Worm (Caenorhabditis elegans) whole organism, young adult: ENCODE results near the gene glb-32.

ENCODE experiments used
- B0336.3 ChIP-seq: fragments of 200-800 bp; sonication (Bioruptor generic); IDR thresholded peaks from 2 replicates; pipeline ENCODE4 v1.3.6; 2022; ENCODE audit warnings: missing genetic modification characterization, missing compliant biosample characterization
- C06A6.2 ChIP-seq: fragments of 200-800 bp; sonication (Bioruptor generic); conservative IDR thresholded peaks from 2 replicates; pipeline ENCODE4 v1.3.6; 2022; ENCODE audit warnings: missing genetic modification characterization, missing compliant biosample characterization
- F23B12.7 ChIP-seq: sonication (generic microtip); optimal IDR thresholded peaks from 2 replicates; lab custom pipeline; 2017; ENCODE audit warnings: missing genetic modification characterization, mild to moderate bottlenecking, missing compliant biosample characterization, antibody characterized with exemption, moderate library complexity; ENCODE audit not compliant: insufficient read depth
- F33H1.4 ChIP-seq: fragments of 200-800 bp; sonication (Bioruptor generic); IDR thresholded peaks from 2 replicates; pipeline ENCODE4 v1.3.6; 2022; ENCODE audit warnings: missing genetic modification reagents, missing genetic modification characterization, missing compliant biosample characterization
- T07F8.4 ChIP-seq: sonication (generic microtip); optimal IDR thresholded peaks from 2 replicates; lab custom pipeline; 2016; ENCODE audit warnings: mild to moderate bottlenecking, missing genetic modification characterization, moderate library complexity, missing compliant biosample characterization
- Y53F4B.3 ChIP-seq: fragments of 200-800 bp; sonication (Bioruptor generic); IDR thresholded peaks from 2 replicates; pipeline ENCODE4 v1.3.6; 2022; ENCODE audit warnings: missing genetic modification reagents, missing genetic modification characterization, missing compliant biosample characterization
- Y53G8AR.9 ChIP-seq: fragments of 200-800 bp; sonication (Bioruptor generic); conservative IDR thresholded peaks from 2 replicates; pipeline ENCODE4 v1.3.6; 2022; ENCODE audit warnings: missing genetic modification reagents, missing genetic modification characterization, missing compliant biosample characterization
- Y67H2A.10 ChIP-seq: fragments of 200-800 bp; sonication (Bioruptor generic); conservative IDR thresholded peaks from 2 replicates; pipeline ENCODE4 v1.3.6; 2022; ENCODE audit warnings: missing genetic modification reagents, missing genetic modification characterization, missing compliant biosample characterization
- akir-1 ChIP-seq: fragments of 200-800 bp; sonication (Bioruptor generic); optimal IDR thresholded peaks from 2 replicates; lab custom pipeline; 2018; ENCODE audit warnings: mild to moderate bottlenecking, missing genetic modification characterization, moderate library complexity, missing compliant biosample characterization
- aptf-3 ChIP-seq: fragments of 200-800 bp; sonication (Bioruptor generic); IDR thresholded peaks from 2 replicates; pipeline ENCODE4 v1.3.6; 2022; ENCODE audit warnings: missing genetic modification characterization, missing compliant biosample characterization
- atf-7 ChIP-seq: sonication (generic microtip); optimal IDR thresholded peaks from 2 replicates; lab custom pipeline; 2017; ENCODE audit warnings: mild to moderate bottlenecking, missing genetic modification characterization, missing compliant biosample characterization
- athp-1 ChIP-seq: sonication (generic microtip); optimal IDR thresholded peaks from 2 replicates; lab custom pipeline; 2017; ENCODE audit warnings: mild to moderate bottlenecking, missing genetic modification characterization, missing compliant biosample characterization
- attf-5 ChIP-seq: fragments of 200-800 bp; sonication (Bioruptor generic); optimal IDR thresholded peaks from 2 replicates; lab custom pipeline; 2018; ENCODE audit warnings: mild to moderate bottlenecking, missing genetic modification characterization, missing compliant biosample characterization
- bed-1 ChIP-seq: fragments of 200-800 bp; sonication (Bioruptor generic); IDR thresholded peaks from 2 replicates; pipeline ENCODE4 v1.3.6; 2022; ENCODE audit warnings: missing genetic modification reagents, missing genetic modification characterization, missing compliant biosample characterization
- bed-2 ChIP-seq: fragments of 200-800 bp; sonication (Bioruptor generic); IDR thresholded peaks from 2 replicates; pipeline ENCODE4 v1.3.6; 2022; ENCODE audit warnings: missing genetic modification reagents, missing genetic modification characterization, missing compliant biosample characterization
- ccch-3 ChIP-seq: fragments of 200-800 bp; sonication (Bioruptor generic); optimal IDR thresholded peaks from 2 replicates; lab custom pipeline; 2018; ENCODE audit warnings: mild to moderate bottlenecking, missing genetic modification characterization, missing compliant biosample characterization
- cebp-1 ChIP-seq, 2 experiments: fragments of 200-800 bp in 1 of 2; sonication (Bioruptor generic) in 1 of 2; sonication (generic microtip) in 1 of 2; IDR thresholded peaks in 1 of 2; optimal IDR thresholded peaks in 1 of 2; 2 replicates each; pipeline versions ENCODE4 v1.3.6 to Lab custom; 2017 to 2022; ENCODE audit warnings: missing compliant biosample characterization in 2 of 2, missing genetic modification characterization in 2 of 2, mild to moderate bottlenecking in 1 of 2, missing genetic modification reagents in 1 of 2, moderate library complexity in 1 of 2
- ceh-100 ChIP-seq: fragments of 200-800 bp; sonication (Bioruptor generic); IDR thresholded peaks from 2 replicates; pipeline ENCODE4 v1.3.6; 2022; ENCODE audit warnings: missing genetic modification reagents, missing genetic modification characterization, missing compliant biosample characterization
- ceh-40 ChIP-seq: fragments of 200-800 bp; sonication (Bioruptor generic); IDR thresholded peaks from 2 replicates; pipeline ENCODE4 v1.3.6; 2022; ENCODE audit warnings: missing genetic modification characterization, missing compliant biosample characterization
- chd-7 ChIP-seq: sonication (generic microtip); optimal IDR thresholded peaks from 2 replicates; lab custom pipeline; 2016; ENCODE audit warnings: mild to moderate bottlenecking, missing genetic modification characterization, moderate library complexity, missing compliant biosample characterization
- die-1 ChIP-seq: sonication (generic microtip); optimal IDR thresholded peaks from 2 replicates; lab custom pipeline; 2016; ENCODE audit warnings: missing genotype, mild to moderate bottlenecking, missing genetic modification characterization, missing compliant biosample characterization
- dox-1 ChIP-seq: fragments of 200-800 bp; sonication (Bioruptor generic); IDR thresholded peaks from 2 replicates; pipeline ENCODE4 v1.3.6; 2022; ENCODE audit warnings: missing genetic modification reagents, missing genetic modification characterization, missing compliant biosample characterization
- dpff-1 ChIP-seq: sonication (generic microtip); optimal IDR thresholded peaks from 2 replicates; lab custom pipeline; 2017; ENCODE audit warnings: mild to moderate bottlenecking, missing genetic modification characterization, missing compliant biosample characterization
- egl-18 ChIP-seq: fragments of 200-800 bp; sonication (Bioruptor generic); IDR thresholded peaks from 2 replicates; pipeline ENCODE4 v1.3.6; 2022; ENCODE audit warnings: missing genetic modification reagents, missing genetic modification characterization, missing compliant biosample characterization
- egl-44 ChIP-seq: fragments of 200-800 bp; sonication (Bioruptor generic); IDR thresholded peaks from 2 replicates; pipeline ENCODE4 v1.3.6; 2022; ENCODE audit warnings: missing genetic modification reagents, missing genetic modification characterization, missing compliant biosample characterization
- hlh-12 ChIP-seq: sonication (generic microtip); optimal IDR thresholded peaks from 2 replicates; lab custom pipeline; 2016; ENCODE audit warnings: missing genetic modification characterization, missing compliant biosample characterization
- hsf-1 ChIP-seq: fragments of 200-800 bp; sonication (Bioruptor generic); IDR thresholded peaks from 2 replicates; pipeline ENCODE4 v1.3.6; 2022; ENCODE audit warnings: missing genetic modification reagents, missing genetic modification characterization, missing compliant biosample characterization
- lag-1 ChIP-seq: fragments of 200-800 bp; sonication (Bioruptor generic); IDR thresholded peaks from 2 replicates; pipeline ENCODE4 v1.3.6; 2022; ENCODE audit warnings: missing genetic modification reagents, missing genetic modification characterization, missing compliant biosample characterization
- let-526 ChIP-seq: fragments of 200-800 bp; sonication (Bioruptor generic); IDR thresholded peaks from 2 replicates; pipeline ENCODE4 v1.3.6; 2022; ENCODE audit warnings: missing genetic modification reagents, missing genetic modification characterization, missing compliant biosample characterization
- let-607 ChIP-seq, 2 experiments: fragments of 200-800 bp in 1 of 2; sonication (Bioruptor generic) in 1 of 2; sonication (generic microtip) in 1 of 2; optimal IDR thresholded peaks; 2 replicates each; lab custom pipeline; 2016 to 2018; ENCODE audit warnings: mild to moderate bottlenecking in 2 of 2, missing compliant biosample characterization in 2 of 2, missing genetic modification characterization in 2 of 2, moderate library complexity in 2 of 2, missing genotype in 1 of 2
- lin-54 ChIP-seq: fragments of 200-800 bp; sonication (Bioruptor generic); optimal IDR thresholded peaks from 2 replicates; lab custom pipeline; 2018; ENCODE audit warnings: mild to moderate bottlenecking, missing genetic modification characterization, missing compliant biosample characterization
- madf-3 ChIP-seq: fragments of 200-800 bp; sonication (Bioruptor generic); IDR thresholded peaks from 2 replicates; pipeline ENCODE4 v1.3.6; 2022; ENCODE audit warnings: missing genetic modification reagents, missing genetic modification characterization, missing compliant biosample characterization
- madf-8 ChIP-seq: fragments of 200-800 bp; sonication (Bioruptor generic); conservative IDR thresholded peaks from 2 replicates; pipeline ENCODE4 v1.3.6; 2022; ENCODE audit warnings: missing genetic modification reagents, missing genetic modification characterization, missing compliant biosample characterization
- nfya-1 ChIP-seq: sonication (generic microtip); optimal IDR thresholded peaks from 2 replicates; lab custom pipeline; 2017; ENCODE audit warnings: antibody characterized with exemption, missing compliant biosample characterization, missing genetic modification characterization, borderline replicate concordance; ENCODE audit not compliant: insufficient read depth
- nhr-80 ChIP-seq: sonication (generic microtip); optimal IDR thresholded peaks from 2 replicates; lab custom pipeline; 2016; ENCODE audit warnings: missing genetic modification characterization, missing compliant biosample characterization
- nhr-90 ChIP-seq: sonication (generic microtip); optimal IDR thresholded peaks from 2 replicates; lab custom pipeline; 2016; ENCODE audit warnings: missing genotype, mild to moderate bottlenecking, missing genetic modification characterization, missing compliant biosample characterization
- rpc-1 ChIP-seq, 2 experiments: fragments of 150-350 bp in 1 of 2; sonication (generic microtip) in 1 of 2; optimal IDR thresholded peaks; 2 replicates each; lab custom pipeline; 2014 to 2018; ENCODE audit warnings: missing biosample characterization in 1 of 2, missing genetic modification characterization in 1 of 2, missing genetic modification reagents in 1 of 2, missing genotype in 1 of 2
- sea-2 ChIP-seq: fragments of 200-800 bp; sonication (Bioruptor generic); IDR thresholded peaks from 2 replicates; pipeline ENCODE4 v1.3.6; 2022; ENCODE audit warnings: missing genetic modification characterization, missing compliant biosample characterization
- snpc-3.4 ChIP-seq: sonication (generic microtip); optimal IDR thresholded peaks from 2 replicates; lab custom pipeline; 2017; ENCODE audit warnings: missing genetic modification characterization, mild to moderate bottlenecking, missing compliant biosample characterization, antibody characterized with exemption, moderate library complexity, missing genotype, missing genetic modification reagents
- tbp1 ChIP-seq: fragments of 200-800 bp; sonication (Bioruptor generic); optimal IDR thresholded peaks from 2 replicates; lab custom pipeline; 2018; ENCODE audit warnings: mild to moderate bottlenecking, missing genetic modification characterization, missing compliant biosample characterization
- tbx-9 ChIP-seq: sonication (generic microtip); optimal IDR thresholded peaks from 2 replicates; lab custom pipeline; 2016; ENCODE audit warnings: borderline replicate concordance, missing genetic modification characterization, inconsistent platforms, missing compliant biosample characterization
- tlf-1 ChIP-seq: fragments of 200-800 bp; sonication (Bioruptor generic); optimal IDR thresholded peaks from 2 replicates; lab custom pipeline; 2018; ENCODE audit warnings: mild to moderate bottlenecking, missing genetic modification characterization, missing compliant biosample characterization
- unc-130 ChIP-seq: sonication (generic microtip); optimal IDR thresholded peaks from 2 replicates; lab custom pipeline; 2016; ENCODE audit warnings: missing genetic modification reagents, missing genetic modification characterization, missing compliant biosample characterization
- zim-3 ChIP-seq: sonication (generic microtip); optimal IDR thresholded peaks from 2 replicates; lab custom pipeline; 2017; ENCODE audit warnings: mild to moderate bottlenecking, missing genetic modification characterization, moderate library complexity, missing compliant biosample characterization
- ztf-18 ChIP-seq: sonication (generic microtip); optimal IDR thresholded peaks from 2 replicates; lab custom pipeline; 2016; ENCODE audit warnings: missing genotype, mild to moderate bottlenecking, missing genetic modification characterization, missing compliant biosample characterization
- ztf-3 ChIP-seq: fragments of 200-800 bp; sonication (Bioruptor generic); optimal IDR thresholded peaks from 2 replicates; lab custom pipeline; 2018; ENCODE audit warnings: mild to moderate bottlenecking, missing genetic modification characterization, missing compliant biosample characterization

The glb-32 gene

DNA sequence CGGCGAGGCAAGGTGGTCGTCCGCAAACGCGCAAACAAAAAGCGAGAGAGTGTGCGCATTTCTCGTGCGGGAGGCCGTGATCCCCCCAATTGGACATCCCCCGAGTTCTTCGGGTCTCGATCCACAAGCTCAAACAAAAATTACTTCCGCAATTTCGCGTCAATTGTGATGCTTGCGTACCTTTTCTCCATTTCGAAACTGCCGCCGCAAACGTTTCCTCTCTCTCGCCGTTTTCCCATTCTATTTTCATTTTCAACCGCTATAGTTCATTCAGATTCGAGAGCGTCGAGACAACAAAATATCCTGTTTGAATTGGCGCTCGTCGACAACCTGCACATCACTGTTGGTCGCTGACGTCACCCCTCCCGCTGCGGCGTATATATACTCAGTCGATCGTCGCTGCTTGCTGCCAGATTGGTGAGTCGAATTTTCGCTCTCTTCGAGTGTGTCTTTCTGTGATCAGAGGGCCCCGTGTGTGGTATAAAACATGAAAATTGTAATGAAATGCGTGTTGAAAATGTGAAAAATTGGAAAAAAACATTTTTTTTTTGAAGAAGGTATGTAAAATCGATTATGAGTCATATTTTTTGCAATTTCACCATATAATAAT is 39.9 kb downstream of the glb-32 start, which contains the start of the genes pqn-51 and K11D12.14 (continued):
- TF ChIP-seq nhr-80 (tag; lab: Kevin White, UChicago) (peak; percentile 79), nhr-90 (peak; percentile 8), B0336.3 (GFP tag; lab: Robert Waterston, UW) (no peak), ccch-3 (GFP tag; lab: Kevin White, UChicago) (no peak), hsf-1 (GFP tag; lab: Robert Waterston, UW) (no peak), ztf-18 (tag; lab: Kevin White, UChicago) (peak; percentile 93), madf-8 (GFP tag; lab: Robert Waterston, UW) (peak; percentile 68; the same call in 1 of the 2 replicates), akir-1 (GFP tag; lab: Kevin White, UChicago) (no peak), aptf-3 (GFP tag; lab: Robert Waterston, UW) (no peak), attf-5 (GFP tag; lab: Kevin White, UChicago) (peak; percentile 94), Y53G8AR.9 (GFP tag; lab: Robert Waterston, UW) (peak; percentile 88), ceh-40 (GFP tag; lab: Robert Waterston, UW) (no peak), athp-1 (tag; lab: Kevin White, UChicago) (peak; percentile 71), zim-3 (tag; lab: Kevin White, UChicago) (no peak), C06A6.2 (peak; percentile 92), let-526 (GFP tag; lab: Robert Waterston, UW) (no peak), Y67H2A.10 (GFP tag; lab: Robert Waterston, UW) (0 out of 2 replicates have a peak, but pooled peaks have one; percentile 7), egl-44 (GFP tag; lab: Robert Waterston, UW) (peak; percentile 76; the same call in 1 of the 2 replicates), nfya-1 (no peak), unc-130 (GFP tag; lab: Kevin White, UChicago) (no peak), atf-7 (peak; percentile 99), tbp1 (GFP tag; lab: Kevin White, UChicago) (peak; percentile 68), rpc-1 (optimal IDR thresholded peaks at IDR 0.05; lab: Kevin White, UChicago) (no peak), rpc-1 (tag; optimal IDR thresholded peaks at IDR 0.05; lab: Kevin White, UChicago) (no peak), snpc-3.4 (tag; lab: Kevin White, UChicago) (no peak), sea-2 (0 out of 2 replicates have a peak, but pooled peaks have one; percentile 33), let-607 (tag; optimal IDR thresholded peaks at IDR 0.05; lab: Kevin White, UChicago) (peak; percentile 77 to 91), lin-54 (peak; percentile 91), lag-1 (GFP tag; lab: Robert Waterston, UW) (no peak), die-1 (tag; lab: Kevin White, UChicago) (no peak), F23B12.7 (tag; lab: Kevin White, UChicago) (peak; percentile 43), bed-2 (GFP tag; lab: Robert Waterston, UW) (peak; percentile 87), tlf-1 (GFP tag; lab: Kevin White, UChicago) (peak; percentile 61), hlh-12 (tag; lab: Kevin White, UChicago) (no peak), T07F8.4 (no peak), madf-3 (GFP tag; lab: Robert Waterston, UW) (0 out of 2 replicates have a peak, but pooled peaks have one; percentile 64), cebp-1 (GFP tag; IDR thresholded peaks at IDR 0.05; lab: Robert Waterston, UW) (peak; percentile 90), cebp-1 (tag; optimal IDR thresholded peaks at IDR 0.05; lab: Kevin White, UChicago) (peak; percentile 97), bed-1 (GFP tag; lab: Robert Waterston, UW) (no peak), egl-18 (peak; percentile 71; the same call in 1 of the 2 replicates), Y53F4B.3 (GFP tag; lab: Robert Waterston, UW) (no peak), F33H1.4 (GFP tag; lab: Robert Waterston, UW) (peak; percentile 73), ztf-3 (GFP tag; lab: Kevin White, UChicago) (peak; percentile 15), tbx-9 (no peak), chd-7 (tag; lab: Kevin White, UChicago) (no peak), dpff-1 (no peak), dox-1 (GFP tag; lab: Robert Waterston, UW) (peak; percentile 97), ceh-100 (GFP tag; lab: Robert Waterston, UW) (peak; percentile 92)
